Worm (Caenorhabditis elegans): ENCODE data around the gene nhr-118.

DNA sequence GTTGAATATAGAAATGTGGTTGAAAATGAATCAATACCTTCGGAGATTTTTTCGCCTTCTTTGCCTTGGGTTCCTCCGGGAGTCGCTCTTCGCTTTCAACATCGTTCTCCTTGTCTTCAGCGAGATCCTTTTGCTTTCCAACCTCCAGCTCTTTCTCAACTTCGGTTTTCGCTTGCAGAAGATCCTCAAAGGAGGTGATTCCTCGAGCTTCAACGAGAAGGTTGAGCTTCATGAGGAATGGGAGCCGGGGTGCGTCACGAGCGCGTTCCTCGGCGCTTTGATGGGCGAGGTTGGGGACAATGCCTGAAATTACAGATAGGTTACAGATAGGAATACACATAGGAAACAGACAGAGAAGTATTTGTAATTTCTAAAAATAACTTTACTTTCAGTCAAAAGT, 8.7 kb upstream of the nhr-118 start:
- no peak for TF ChIP-seq nhr-76 (tag; optimal IDR thresholded peaks at IDR 0.05)
- TF ChIP-seq mls-2 (tag; optimal IDR thresholded peaks at IDR 0.05): no peak
- TF ChIP-seq sptf-1 (tag; optimal IDR thresholded peaks at IDR 0.05): no peak
- no peak for TF ChIP-seq bed-3 (GFP tag; optimal IDR thresholded peaks at IDR 0.05)
- no peak for TF ChIP-seq unc-39 (tag; optimal IDR thresholded peaks at IDR 0.05)
- no peak for TF ChIP-seq unc-62 (GFP tag; optimal IDR thresholded peaks at IDR 0.05)
- TF ChIP-seq lsy-2 (tag; optimal IDR thresholded peaks at IDR 0.05): no peak
- no peak for TF ChIP-seq snpc-4 (tag; optimal IDR thresholded peaks at IDR 0.05)
- TF ChIP-seq ztf-11 (tag; optimal IDR thresholded peaks at IDR 0.05): no peak
- no peak for TF ChIP-seq lin-32 (GFP tag; optimal IDR thresholded peaks at IDR 0.05)
- TF ChIP-seq lin-13 (tag; optimal IDR thresholded peaks at IDR 0.05): no peak
- no peak for TF ChIP-seq ceh-39 (tag; optimal IDR thresholded peaks at IDR 0.05)
- no peak for TF ChIP-seq sem-2 (GFP tag; optimal IDR thresholded peaks at IDR 0.05)

Measured in whole organism, mixed stage, embryonic.